Fruit fly (Drosophila melanogaster) whole organism, prepupa: ENCODE results near the gene Task7.
A peak's percentile ranks its signal among the peaks of the same experiment; 100 is the strongest.

Experiments used
- CG11294 ChIP-seq: fragments of 200-800 bp; sonication (Bioruptor generic); IDR thresholded peaks from 2 replicates; pipeline ENCODE4 v1.3.6; 2022; ENCODE audit warnings: missing biosample characterization, missing genetic modification characterization
- CG11762 ChIP-seq: fragments of 200-800 bp; sonication (Bioruptor generic); optimal IDR thresholded peaks from 3 replicates; lab custom pipeline; 2016; ENCODE audit warnings: missing biosample characterization, missing genetic modification characterization; ENCODE audit not compliant: insufficient read depth
- CG11902 ChIP-seq: fragments of 200-800 bp; sonication (Bioruptor generic); optimal IDR thresholded peaks from 3 replicates; lab custom pipeline; 2016; ENCODE audit warnings: missing biosample characterization, missing genetic modification characterization
- CG16779 ChIP-seq: fragments of 200-800 bp; sonication (Bioruptor generic); optimal IDR thresholded peaks from 3 replicates; lab custom pipeline; 2017; ENCODE audit warnings: missing biosample characterization, mild to moderate bottlenecking, missing genetic modification characterization
- CG32006 ChIP-seq: fragments of 200-800 bp; sonication (Bioruptor generic); optimal IDR thresholded peaks from 3 replicates; lab custom pipeline; 2017; ENCODE audit warnings: missing biosample characterization, mild to moderate bottlenecking, missing genetic modification characterization
- CG34406 ChIP-seq: fragments of 200-800 bp; sonication (Bioruptor generic); optimal IDR thresholded peaks from 3 replicates; lab custom pipeline; 2016; ENCODE audit warnings: missing biosample characterization, missing genetic modification characterization
- CG3919 ChIP-seq: fragments of 200-800 bp; sonication (Bioruptor generic); optimal IDR thresholded peaks from 3 replicates; lab custom pipeline; 2016; ENCODE audit warnings: missing biosample characterization, missing genetic modification characterization
- CG4318 ChIP-seq: fragments of 200-800 bp; sonication (Bioruptor generic); optimal IDR thresholded peaks from 3 replicates; lab custom pipeline; 2017; ENCODE audit warnings: missing biosample characterization, mild to moderate bottlenecking, missing genetic modification characterization
- CG6163 ChIP-seq: fragments of 200-800 bp; sonication (Bioruptor generic); IDR thresholded peaks from 3 replicates; pipeline ENCODE4 v1.3.6; 2022; ENCODE audit warnings: missing biosample characterization, missing genetic modification characterization
- CG6276 ChIP-seq: fragments of 200-800 bp; sonication (Bioruptor generic); optimal IDR thresholded peaks from 2 replicates; lab custom pipeline; 2017; ENCODE audit warnings: missing biosample characterization, mild to moderate bottlenecking, missing genetic modification characterization
- CG6808 ChIP-seq: fragments of 200-800 bp; sonication (Bioruptor generic); optimal IDR thresholded peaks from 3 replicates; lab custom pipeline; 2017; ENCODE audit warnings: missing biosample characterization, missing genetic modification characterization, mild to moderate bottlenecking, moderate library complexity, missing genetic modification reagents
- CG6854 ChIP-seq: fragments of 200-800 bp; sonication (Bioruptor generic); optimal IDR thresholded peaks from 2 replicates; lab custom pipeline; 2017; ENCODE audit warnings: missing biosample characterization, mild to moderate bottlenecking, missing genetic modification characterization
- CG8319 ChIP-seq: fragments of 200-800 bp; sonication (Bioruptor generic); optimal IDR thresholded peaks from 3 replicates; lab custom pipeline; 2016; ENCODE audit warnings: missing biosample characterization, missing genetic modification characterization
- CG8632 ChIP-seq: fragments of 200-800 bp; sonication (Bioruptor generic); optimal IDR thresholded peaks from 3 replicates; lab custom pipeline; 2016; ENCODE audit warnings: missing biosample characterization, missing genetic modification characterization
- CG9139 ChIP-seq: fragments of 200-800 bp; sonication (Bioruptor generic); optimal IDR thresholded peaks from 3 replicates; lab custom pipeline; 2017; ENCODE audit warnings: missing biosample characterization, mild to moderate bottlenecking, missing genetic modification characterization
- Eip75B ChIP-seq: fragments of 200-800 bp; sonication (Bioruptor generic); optimal IDR thresholded peaks from 3 replicates; lab custom pipeline; 2016; ENCODE audit warnings: missing biosample characterization, missing genetic modification characterization
- Eip78C ChIP-seq: fragments of 200-800 bp; sonication (Bioruptor generic); peaks from one replicate; lab custom pipeline; 2016; ENCODE audit warnings: missing biosample characterization, missing genetic modification characterization
- Ets21C ChIP-seq: fragments of 200-800 bp; sonication (Bioruptor generic); optimal IDR thresholded peaks from 3 replicates; lab custom pipeline; 2016; ENCODE audit warnings: missing biosample characterization, missing genetic modification characterization
- Ets96B ChIP-seq: fragments of 200-800 bp; optimal IDR thresholded peaks from 2 replicates; lab custom pipeline; 2019; ENCODE audit warnings: missing biosample characterization, mild to moderate bottlenecking, missing genetic modification characterization, moderate library complexity
- Gug ChIP-seq: fragments of 200-800 bp; sonication (Bioruptor generic); IDR thresholded peaks from 2 replicates; pipeline ENCODE4 v1.3.6; 2022; ENCODE audit warnings: missing biosample characterization, missing genetic modification characterization
- Hr38 ChIP-seq: sonication (Bioruptor generic); optimal IDR thresholded peaks from 2 replicates; lab custom pipeline; 2016; ENCODE audit warnings: missing biosample characterization, missing genetic modification characterization
- Hr39 ChIP-seq: fragments of 200-800 bp; sonication (Bioruptor generic); optimal IDR thresholded peaks from 2 replicates; lab custom pipeline; 2016; ENCODE audit warnings: missing biosample characterization, missing genetic modification characterization
- Hr4 ChIP-seq: fragments of 200-800 bp; sonication (Bioruptor generic); optimal IDR thresholded peaks from 3 replicates; lab custom pipeline; 2016; ENCODE audit warnings: missing biosample characterization, missing genetic modification characterization
- Lpt ChIP-seq: fragments of 200-800 bp; sonication (Bioruptor generic); optimal IDR thresholded peaks from 3 replicates; lab custom pipeline; 2016; ENCODE audit warnings: missing biosample characterization, missing genetic modification characterization
- OdsH ChIP-seq: fragments of 200-800 bp; sonication (Bioruptor generic); optimal IDR thresholded peaks from 3 replicates; lab custom pipeline; 2016; ENCODE audit warnings: missing biosample characterization, missing genetic modification characterization
- Smox ChIP-seq: fragments of 200-800 bp; sonication (Bioruptor generic); optimal IDR thresholded peaks from 3 replicates; lab custom pipeline; 2016; ENCODE audit warnings: missing biosample characterization, missing genetic modification characterization
- Sox102F ChIP-seq: fragments of 200-800 bp; sonication (Bioruptor generic); optimal IDR thresholded peaks from 2 replicates; lab custom pipeline; 2016; ENCODE audit warnings: missing biosample characterization, mild to moderate bottlenecking, missing genetic modification characterization
- Sox14 ChIP-seq: fragments of 200-800 bp; sonication (Bioruptor generic); optimal IDR thresholded peaks from 3 replicates; lab custom pipeline; 2016; ENCODE audit warnings: missing biosample characterization, missing genetic modification characterization
- Sox15 ChIP-seq: fragments of 200-800 bp; sonication (Bioruptor generic); optimal IDR thresholded peaks from 3 replicates; lab custom pipeline; 2016; ENCODE audit warnings: missing biosample characterization, missing genetic modification characterization
- dac ChIP-seq: fragments of 200-800 bp; sonication (Bioruptor generic); optimal IDR thresholded peaks from 2 replicates; lab custom pipeline; 2017; ENCODE audit warnings: missing biosample characterization, mild to moderate bottlenecking, missing genetic modification characterization
- dsx ChIP-seq: fragments of 200-800 bp; optimal IDR thresholded peaks from 3 replicates; lab custom pipeline; 2019; ENCODE audit warnings: missing biosample characterization, mild to moderate bottlenecking, missing genetic modification characterization, moderate library complexity; ENCODE audit not compliant: poor library complexity, severe bottlenecking
- eg ChIP-seq: fragments of 200-800 bp; sonication (Bioruptor generic); IDR thresholded peaks from 3 replicates; pipeline ENCODE4 v1.3.6; 2022; ENCODE audit warnings: missing biosample characterization, missing genetic modification characterization
- esn ChIP-seq: fragments of 200-800 bp; sonication (Bioruptor generic); optimal IDR thresholded peaks from 2 replicates; lab custom pipeline; 2016; ENCODE audit warnings: missing biosample characterization, mild to moderate bottlenecking, missing genetic modification characterization, moderate library complexity
- fd59A ChIP-seq: fragments of 200-800 bp; sonication (Bioruptor generic); optimal IDR thresholded peaks from 2 replicates; lab custom pipeline; 2017; ENCODE audit warnings: missing biosample characterization, mild to moderate bottlenecking, missing genetic modification characterization, missing genetic modification reagents
- fd85E ChIP-seq: fragments of 200-800 bp; sonication (Bioruptor generic); optimal IDR thresholded peaks from 3 replicates; lab custom pipeline; 2016; ENCODE audit warnings: missing biosample characterization, missing genetic modification characterization
- lz ChIP-seq: fragments of 200-800 bp; sonication (Bioruptor generic); optimal IDR thresholded peaks from 3 replicates; lab custom pipeline; 2016; ENCODE audit warnings: missing biosample characterization, missing genetic modification characterization
- net ChIP-seq: fragments of 200-800 bp; sonication (Bioruptor generic); optimal IDR thresholded peaks from 3 replicates; lab custom pipeline; 2016; ENCODE audit warnings: missing biosample characterization, missing genetic modification characterization
- pdm3 ChIP-seq: fragments of 200-800 bp; sonication (Bioruptor generic); optimal IDR thresholded peaks from 3 replicates; lab custom pipeline; 2016; ENCODE audit warnings: missing biosample characterization, missing genetic modification characterization
- salr ChIP-seq, 2 experiments: fragments of 200-800 bp; sonication (Bioruptor generic); optimal IDR thresholded peaks; 3 replicates each; lab custom pipeline; 2016 to 2018; ENCODE audit warnings: missing biosample characterization in 2 of 2, missing genetic modification characterization in 2 of 2, mild to moderate bottlenecking in 1 of 2
- ss ChIP-seq, 2 experiments: fragments of 200-800 bp; sonication (Bioruptor generic); optimal IDR thresholded peaks; 2 replicates in 1 of 2; 3 replicates in 1 of 2; lab custom pipeline; 2017 to 2018; ENCODE audit warnings: mild to moderate bottlenecking in 2 of 2, missing biosample characterization in 2 of 2, missing genetic modification characterization in 2 of 2, moderate library complexity in 1 of 2
- svp ChIP-seq: fragments of 200-800 bp; sonication (Bioruptor generic); peaks from one replicate; lab custom pipeline; 2016; ENCODE audit warnings: missing biosample characterization, missing genetic modification characterization
- topi ChIP-seq: fragments of 200-800 bp; sonication (Bioruptor generic); optimal IDR thresholded peaks from 3 replicates; lab custom pipeline; 2016; ENCODE audit warnings: missing biosample characterization, missing genetic modification characterization
- vri ChIP-seq: fragments of 200-800 bp; sonication (Bioruptor generic); optimal IDR thresholded peaks from 3 replicates; lab custom pipeline; 2016; ENCODE audit warnings: missing biosample characterization, mild to moderate bottlenecking, missing genetic modification characterization

The Task7 gene

dm6 chr3R:9420439-9421234 lies 8.5 kb upstream of the Task7 start (continued):
- TF ChIP-seq Smox = no peak
- TF ChIP-seq Gug (GFP tag; lab: Robert Waterston, UW) = peak; percentile 55; the same call in 1 of the 2 replicates
- TF ChIP-seq CG11762 (GFP tag; lab: Kevin White, UChicago) = peak; percentile 41
- no peak for TF ChIP-seq lz (GFP tag; lab: Kevin White, UChicago)
- TF ChIP-seq CG16779 (tag; lab: Kevin White, UChicago) = no peak
- TF ChIP-seq CG6276 (GFP tag; lab: Kevin White, UChicago) = peak; percentile 58
- no peak for TF ChIP-seq CG8632 (GFP tag; lab: Kevin White, UChicago)
- TF ChIP-seq eg (GFP tag; lab: Robert Waterston, UW) = peak; percentile 80; the same call in 2 of the 3 replicates
- TF ChIP-seq CG6163 (GFP tag; lab: Robert Waterston, UW) = peak; percentile 45; the same call in 1 of the 3 replicates
- TF ChIP-seq CG34406 = peak; percentile 36
- peak; percentile 73 for TF ChIP-seq CG32006 (GFP tag; lab: Kevin White, UChicago)
- TF ChIP-seq CG11902 (GFP tag; lab: Kevin White, UChicago) = peak; percentile 8
- TF ChIP-seq Hr38 (GFP tag; lab: Kevin White, UChicago) = no peak
- no peak for TF ChIP-seq Sox102F
- TF ChIP-seq salr (GFP tag; optimal IDR thresholded peaks at IDR 0.05; lab: Kevin White, UChicago) = peak in 1 of 2 experiments; percentile 14
- no peak for TF ChIP-seq ss (GFP tag; optimal IDR thresholded peaks at IDR 0.05; lab: Kevin White, UChicago)
- TF ChIP-seq Hr4 (GFP tag; lab: Kevin White, UChicago) = peak; percentile 68
- no peak for TF ChIP-seq CG6808 (GFP tag; lab: Kevin White, UChicago)
- no peak for TF ChIP-seq CG9139 (GFP tag; lab: Kevin White, UChicago)
- peak; percentile 58 for TF ChIP-seq Eip78C (GFP tag; lab: Kevin White, UChicago)
- no peak for TF ChIP-seq fd59A (GFP tag; lab: Kevin White, UChicago)
- peak; percentile 46 for TF ChIP-seq net (GFP tag; lab: Kevin White, UChicago)
- no peak for TF ChIP-seq Lpt (GFP tag; lab: Kevin White, UChicago)
- peak; percentile 29 for TF ChIP-seq CG8319 (GFP tag; lab: Kevin White, UChicago)
- TF ChIP-seq OdsH (GFP tag; lab: Kevin White, UChicago) = peak; percentile 56
- TF ChIP-seq fd85E = no peak
- no peak for TF ChIP-seq dsx (GFP tag; lab: Kevin White, UChicago)
- peak; percentile 50; the same call in 1 of the 2 replicates for TF ChIP-seq CG11294 (GFP tag; lab: Robert Waterston, UW)
- peak; percentile 0 for TF ChIP-seq Ets96B (tag; lab: Kevin White, UChicago)
- no peak for TF ChIP-seq Ets21C
- no peak for TF ChIP-seq topi (GFP tag; lab: Kevin White, UChicago)
- no peak for TF ChIP-seq CG4318 (GFP tag; lab: Kevin White, UChicago)

dm6 chr3R:9419300-9419652 lies 7.2 kb upstream of the Task7 start:
- TF ChIP-seq Sox15 (GFP tag; lab: Kevin White, UChicago) (no peak), CG16779 (tag; lab: Kevin White, UChicago) (peak; percentile 49), fd85E (peak; percentile 59), dsx (GFP tag; lab: Kevin White, UChicago) (peak; percentile 11), dac (peak; percentile 9), esn (GFP tag; lab: Kevin White, UChicago) (peak; percentile 1), Hr39 (no peak), net (GFP tag; lab: Kevin White, UChicago) (peak; percentile 26), CG3919 (GFP tag; lab: Kevin White, UChicago) (peak; percentile 3), pdm3 (GFP tag; lab: Kevin White, UChicago) (no peak), Sox14 (GFP tag; lab: Kevin White, UChicago) (peak; percentile 76), Sox102F (peak; percentile 34), CG6854 (GFP tag; lab: Kevin White, UChicago) (peak; percentile 62), svp (GFP tag; lab: Kevin White, UChicago) (no peak), Eip78C (GFP tag; lab: Kevin White, UChicago) (peak; percentile 74), Lpt (GFP tag; lab: Kevin White, UChicago) (peak; percentile 19), Eip75B (GFP tag; lab: Kevin White, UChicago) (peak; percentile 14), salr (GFP tag; optimal IDR thresholded peaks at IDR 0.05; lab: Kevin White, UChicago) (no peak), vri (GFP tag; lab: Kevin White, UChicago) (peak; percentile 65), CG34406 (no peak)
